Fruit fly (Drosophila melanogaster) whole organism, embryonic: Measurements from ENCODE around the gene CG11891.

ENCODE experiments used
- Abd-B ChIP-seq: fragments of 200-800 bp; sonication (Bioruptor generic); optimal IDR thresholded peaks from 2 replicates; lab custom pipeline; 2018; ENCODE audit warnings: missing biosample characterization, mild to moderate bottlenecking, missing genetic modification characterization, moderate library complexity
- Atf3 ChIP-seq: fragments of 200-800 bp; sonication (Bioruptor generic); optimal IDR thresholded peaks from 3 replicates; lab custom pipeline; 2016; ENCODE audit warnings: missing biosample characterization, missing genetic modification characterization
- BEAF-32 ChIP-seq: fragments of 200-800 bp; sonication (Bioruptor generic); optimal IDR thresholded peaks from 3 replicates; lab custom pipeline; 2017; ENCODE audit warnings: missing biosample characterization, missing genetic modification characterization, mild to moderate bottlenecking, moderate library complexity, missing genetic modification reagents
- Bgb ChIP-seq: fragments of 200-800 bp; sonication (Bioruptor generic); IDR thresholded peaks from 2 replicates; pipeline ENCODE4 v1.3.6; 2022; ENCODE audit warnings: missing biosample characterization, missing genetic modification characterization; ENCODE audit not compliant: partially characterized antibody
- Bteb2 ChIP-seq: fragments of 200-800 bp; sonication (Bioruptor generic); optimal IDR thresholded peaks from 2 replicates; lab custom pipeline; 2016; ENCODE audit warnings: missing biosample characterization, missing genetic modification characterization
- CG11247 ChIP-seq: fragments of 200-800 bp; sonication (Bioruptor generic); IDR thresholded peaks from 2 replicates; pipeline ENCODE4 v1.3.6; 2022; ENCODE audit warnings: missing biosample characterization, missing genetic modification characterization
- CG12219 ChIP-seq: fragments of 200-800 bp; sonication (Bioruptor generic); optimal IDR thresholded peaks from 3 replicates; lab custom pipeline; 2018; ENCODE audit warnings: missing biosample characterization, mild to moderate bottlenecking, missing genetic modification characterization
- CG14710 ChIP-seq: fragments of 200-800 bp; sonication (Bioruptor generic); optimal IDR thresholded peaks from 3 replicates; lab custom pipeline; 2019; ENCODE audit warnings: missing biosample characterization, mild to moderate bottlenecking, missing genetic modification characterization, moderate library complexity
- CG16815 ChIP-seq: fragments of 200-800 bp; sonication (Bioruptor generic); optimal IDR thresholded peaks from 3 replicates; lab custom pipeline; 2017; ENCODE audit warnings: missing biosample characterization, mild to moderate bottlenecking, missing genetic modification characterization
- CG17186 ChIP-seq: fragments of 200-800 bp; sonication (Bioruptor generic); optimal IDR thresholded peaks from 3 replicates; lab custom pipeline; 2017; ENCODE audit warnings: missing biosample characterization, missing genetic modification reagents, missing genetic modification characterization
- CG17359 ChIP-seq: fragments of 200-800 bp; sonication (Bioruptor generic); optimal IDR thresholded peaks from 3 replicates; lab custom pipeline; 2018; ENCODE audit warnings: missing biosample characterization, mild to moderate bottlenecking, missing genetic modification characterization, moderate library complexity
- CG2116 ChIP-seq: fragments of 200-800 bp; sonication (Bioruptor generic); optimal IDR thresholded peaks from 3 replicates; lab custom pipeline; 2018; ENCODE audit warnings: missing biosample characterization, mild to moderate bottlenecking, missing genetic modification characterization
- CG2120 ChIP-seq: fragments of 200-800 bp; sonication (Bioruptor generic); optimal IDR thresholded peaks from 3 replicates; lab custom pipeline; 2016; ENCODE audit warnings: missing biosample characterization, missing genetic modification characterization
- CG2889 ChIP-seq: fragments of 200-800 bp; sonication (Bioruptor generic); IDR thresholded peaks from 3 replicates; pipeline ENCODE4 v1.3.6; 2022; ENCODE audit warnings: missing biosample characterization, missing genetic modification characterization
- CG3838 ChIP-seq: fragments of 200-800 bp; sonication (Bioruptor generic); optimal IDR thresholded peaks from 3 replicates; lab custom pipeline; 2016; ENCODE audit warnings: missing biosample characterization, missing genetic modification characterization
- CG4282 ChIP-seq: fragments of 200-800 bp; sonication (Bioruptor generic); optimal IDR thresholded peaks from 2 replicates; lab custom pipeline; 2016; ENCODE audit warnings: missing biosample characterization, missing genetic modification characterization
- CG4424 ChIP-seq: fragments of 200-800 bp; sonication (Bioruptor generic); optimal IDR thresholded peaks from 3 replicates; lab custom pipeline; 2016; ENCODE audit warnings: missing biosample characterization, missing genetic modification characterization
- CG8359 ChIP-seq: fragments of 200-800 bp; sonication (Bioruptor generic); optimal IDR thresholded peaks from 2 replicates; lab custom pipeline; 2017; ENCODE audit warnings: missing biosample characterization, mild to moderate bottlenecking, missing genetic modification characterization, borderline replicate concordance
- CoRest ChIP-seq: fragments of 200-800 bp; sonication (Bioruptor generic); optimal IDR thresholded peaks from 3 replicates; lab custom pipeline; 2018; ENCODE audit warnings: missing biosample characterization, mild to moderate bottlenecking, missing genetic modification characterization, moderate library complexity
- D19B ChIP-seq: fragments of 200-800 bp; sonication (Bioruptor generic); optimal IDR thresholded peaks from 2 replicates; lab custom pipeline; 2017; ENCODE audit warnings: missing biosample characterization, mild to moderate bottlenecking, missing genetic modification characterization
- Dref ChIP-seq: fragments of 200-800 bp; sonication (Bioruptor generic); IDR thresholded peaks from 2 replicates; pipeline ENCODE4 v1.3.6; 2022; ENCODE audit warnings: missing biosample characterization, missing genetic modification characterization
- Ets97D ChIP-seq: fragments of 200-800 bp; sonication (Bioruptor generic); optimal IDR thresholded peaks from 3 replicates; lab custom pipeline; 2016; ENCODE audit warnings: missing biosample characterization, missing genetic modification characterization
- Fer1 ChIP-seq: fragments of 200-800 bp; sonication (Bioruptor generic); optimal IDR thresholded peaks from 2 replicates; lab custom pipeline; 2017; ENCODE audit warnings: missing biosample characterization, mild to moderate bottlenecking, missing genetic modification characterization
- Hand ChIP-seq: fragments of 200-800 bp; sonication (Bioruptor generic); optimal IDR thresholded peaks from 2 replicates; lab custom pipeline; 2017; ENCODE audit warnings: mild to moderate bottlenecking, missing biosample characterization, missing genetic modification reagents, missing genetic modification characterization
- MBD-R2 ChIP-seq: fragments of 200-800 bp; sonication (Bioruptor generic); IDR thresholded peaks from 2 replicates; pipeline ENCODE4 v1.3.6; 2022; ENCODE audit warnings: missing biosample characterization, missing genetic modification characterization
- MESR4 ChIP-seq: fragments of 200-800 bp; sonication (Bioruptor generic); optimal IDR thresholded peaks from 2 replicates; lab custom pipeline; 2018; ENCODE audit warnings: missing biosample characterization, mild to moderate bottlenecking, missing genetic modification characterization, moderate library complexity
- Mad ChIP-seq: fragments of 200-800 bp; sonication (Bioruptor generic); optimal IDR thresholded peaks from 2 replicates; lab custom pipeline; 2016; ENCODE audit warnings: missing biosample characterization, missing genetic modification characterization
- Med ChIP-seq: fragments of 200-800 bp; sonication (Bioruptor generic); peaks from one replicate; lab custom pipeline; 2016; ENCODE audit warnings: missing biosample characterization, missing genetic modification characterization, mild to moderate bottlenecking, inconsistent platforms, moderate library complexity
- Myb ChIP-seq: fragments of 200-800 bp; sonication (Bioruptor generic); optimal IDR thresholded peaks from 2 replicates; lab custom pipeline; 2016; ENCODE audit warnings: missing biosample characterization, missing genetic modification characterization
- Side ChIP-seq: fragments of 200-800 bp; sonication (Bioruptor generic); optimal IDR thresholded peaks from 2 replicates; lab custom pipeline; 2016; ENCODE audit warnings: missing biosample characterization, missing genetic modification characterization
- Taf1 ChIP-seq: fragments of 200-800 bp; sonication (Bioruptor generic); IDR thresholded peaks from 2 replicates; pipeline ENCODE4 v1.3.6; 2022; ENCODE audit warnings: missing biosample characterization, missing genetic modification characterization
- Xrp1 ChIP-seq: fragments of 200-800 bp; sonication (Bioruptor generic); IDR thresholded peaks from 2 replicates; pipeline ENCODE4 v1.3.6; 2022; ENCODE audit warnings: missing biosample characterization, missing genetic modification characterization
- ab ChIP-seq: fragments of 200-800 bp; sonication (Bioruptor generic); optimal IDR thresholded peaks from 2 replicates; lab custom pipeline; 2016; ENCODE audit warnings: missing biosample characterization, missing genetic modification characterization
- amos ChIP-seq: fragments of 200-800 bp; sonication (Bioruptor generic); IDR thresholded peaks from 2 replicates; pipeline ENCODE4 v1.3.6; 2022; ENCODE audit warnings: missing biosample characterization, missing genetic modification characterization; ENCODE audit not compliant: partially characterized antibody
- ara ChIP-seq: fragments of 200-800 bp; sonication (Bioruptor generic); IDR thresholded peaks from 2 replicates; pipeline ENCODE4 v1.3.6; 2022; ENCODE audit warnings: missing biosample characterization, missing genetic modification characterization
- ase ChIP-seq: fragments of 200-800 bp; sonication (Bioruptor generic); IDR thresholded peaks from 3 replicates; pipeline ENCODE4 v1.3.6; 2022; ENCODE audit warnings: missing biosample characterization, missing genetic modification characterization
- bbx ChIP-seq: fragments of 200-800 bp; sonication (Bioruptor generic); IDR thresholded peaks from 2 replicates; pipeline ENCODE4 v1.3.6; 2022; ENCODE audit warnings: missing biosample characterization, missing genetic modification characterization; ENCODE audit not compliant: partially characterized antibody
- cad ChIP-seq: fragments of >200 bp; optimal IDR thresholded peaks from 2 replicates; lab custom pipeline; 2017; ENCODE audit warnings: missing biosample characterization, missing genetic modification characterization
- ci ChIP-seq: fragments of 200-800 bp; sonication (Bioruptor generic); IDR thresholded peaks from 3 replicates; pipeline ENCODE4 v1.3.6; 2022; ENCODE audit warnings: missing biosample characterization, missing genetic modification characterization
- croc ChIP-seq: fragments of 200-800 bp; sonication (Bioruptor generic); conservative IDR thresholded peaks from 3 replicates; pipeline ENCODE4 v1.3.6; 2022; ENCODE audit warnings: missing biosample characterization, missing genetic modification characterization
- gfzf ChIP-seq: fragments of 200-800 bp; sonication (Bioruptor generic); optimal IDR thresholded peaks from 2 replicates; lab custom pipeline; 2016; ENCODE audit warnings: missing biosample characterization, mild to moderate bottlenecking, missing genetic modification characterization, moderate library complexity
- grau ChIP-seq: fragments of 200-800 bp; optimal IDR thresholded peaks from 3 replicates; lab custom pipeline; 2019; ENCODE audit warnings: missing biosample characterization, mild to moderate bottlenecking, missing genetic modification characterization, moderate library complexity
- her ChIP-seq: fragments of 200-800 bp; sonication (Bioruptor generic); optimal IDR thresholded peaks from 2 replicates; lab custom pipeline; 2016; ENCODE audit warnings: missing biosample characterization, missing genetic modification characterization
- hth ChIP-seq: fragments of >200 bp; optimal IDR thresholded peaks from 2 replicates; lab custom pipeline; 2017; ENCODE audit warnings: inconsistent platforms
- pb ChIP-seq: fragments of 200-800 bp; sonication (Bioruptor generic); optimal IDR thresholded peaks from 3 replicates; lab custom pipeline; 2016; ENCODE audit warnings: missing biosample characterization, missing genetic modification characterization
- pros ChIP-seq: fragments of 200-800 bp; sonication (Bioruptor generic); optimal IDR thresholded peaks from 3 replicates; lab custom pipeline; 2019; ENCODE audit warnings: missing biosample characterization, mild to moderate bottlenecking, missing genetic modification characterization, moderate library complexity
- psq ChIP-seq: fragments of 200-800 bp; sonication (Bioruptor generic); optimal IDR thresholded peaks from 2 replicates; lab custom pipeline; 2017; ENCODE audit warnings: missing biosample characterization, missing genetic modification characterization
- row ChIP-seq: fragments of 200-800 bp; sonication (Bioruptor generic); IDR thresholded peaks from 3 replicates; pipeline ENCODE4 v1.3.6; 2022; ENCODE audit warnings: missing biosample characterization, missing genetic modification characterization
- schlank ChIP-seq: fragments of 200-800 bp; sonication (Bioruptor generic); optimal IDR thresholded peaks from 2 replicates; lab custom pipeline; 2018; ENCODE audit warnings: missing biosample characterization, mild to moderate bottlenecking, missing genetic modification characterization
- so ChIP-seq: fragments of 200-800 bp; sonication (Bioruptor generic); IDR thresholded peaks from 3 replicates; pipeline ENCODE4 v1.3.6; 2022; ENCODE audit warnings: missing biosample characterization, missing genetic modification characterization
- stwl ChIP-seq: fragments of 200-800 bp; sonication (Bioruptor generic); optimal IDR thresholded peaks from 3 replicates; lab custom pipeline; 2018; ENCODE audit warnings: missing biosample characterization, mild to moderate bottlenecking, missing genetic modification characterization, moderate library complexity
- tin ChIP-seq: fragments of 200-800 bp; sonication (Bioruptor generic); optimal IDR thresholded peaks from 3 replicates; lab custom pipeline; 2016; ENCODE audit warnings: missing biosample characterization, missing genetic modification characterization

CG11891 gene

dm6 chr3R:25235362-25235761 lies 34.6 kb upstream of the CG11891 start, which contains the start of gene Sil1 (continued):
- TF ChIP-seq Mad (GFP tag; lab: Kevin White, UChicago), result no peak
- no peak for TF ChIP-seq grau
- TF ChIP-seq amos (GFP tag; lab: Robert Waterston, UW), result peak; percentile 33; the same call in 1 of the 2 replicates
- no peak for TF ChIP-seq hth (lab: Kevin White, UChicago)
- peak; percentile 93 for TF ChIP-seq Myb (GFP tag; lab: Kevin White, UChicago)
- TF ChIP-seq gfzf (GFP tag; lab: Kevin White, UChicago), result peak; percentile 76
- no peak for TF ChIP-seq CG4282 (GFP tag; lab: Kevin White, UChicago)
- peak; percentile 27; the same call in 1 of the 2 replicates for TF ChIP-seq bbx (GFP tag; lab: Robert Waterston, UW)
- no peak for TF ChIP-seq Side
- TF ChIP-seq CG17186, result no peak
- no peak for TF ChIP-seq her (GFP tag; lab: Kevin White, UChicago)
- no peak for TF ChIP-seq Abd-B (GFP tag; lab: Kevin White, UChicago)
- TF ChIP-seq Bgb (GFP tag; lab: Robert Waterston, UW), result no peak
- TF ChIP-seq Fer1 (GFP tag; lab: Kevin White, UChicago), result no peak
- no peak for TF ChIP-seq Atf3
- TF ChIP-seq CG12219 (GFP tag; lab: Kevin White, UChicago), result no peak
- no peak for TF ChIP-seq CG2120 (GFP tag; lab: Kevin White, UChicago)
- peak; percentile 22 for TF ChIP-seq CG14710 (tag; lab: Kevin White, UChicago)
- TF ChIP-seq Hand, result no peak
- peak; percentile 18 for TF ChIP-seq Ets97D
- TF ChIP-seq tin, result no peak
- TF ChIP-seq Dref, result peak; percentile 22; the same call in 1 of the 2 replicates
- peak; percentile 32; the same call in 1 of the 2 replicates for TF ChIP-seq MBD-R2 (GFP tag; lab: Robert Waterston, UW)
- no peak for TF ChIP-seq pb
- no peak for TF ChIP-seq CG8359 (GFP tag; lab: Kevin White, UChicago)
- no peak for TF ChIP-seq schlank (tag; lab: Kevin White, UChicago)
- no peak for TF ChIP-seq ab (GFP tag; lab: Kevin White, UChicago)
- TF ChIP-seq cad (GFP tag; lab: Kevin White, UChicago), result no peak
- TF ChIP-seq CG16815 (GFP tag; lab: Kevin White, UChicago), result no peak
- TF ChIP-seq CoRest, result no peak
- no peak for TF ChIP-seq ara (GFP tag; lab: Robert Waterston, UW)
- no peak for TF ChIP-seq ase (GFP tag; lab: Robert Waterston, UW)
- no peak for TF ChIP-seq psq (GFP tag; lab: Kevin White, UChicago)
- peak; percentile 50 for TF ChIP-seq MESR4
- no peak for TF ChIP-seq CG3838 (GFP tag; lab: Kevin White, UChicago)
- no peak for TF ChIP-seq CG11247 (GFP tag; lab: Robert Waterston, UW)
- TF ChIP-seq pros, result no peak
- TF ChIP-seq croc (GFP tag; lab: Robert Waterston, UW), result no peak
- no peak for TF ChIP-seq CG17359
- TF ChIP-seq D19B (GFP tag; lab: Kevin White, UChicago), result no peak
- TF ChIP-seq Bteb2, result no peak
- 0 out of 3 replicates have a peak, but pooled peaks have one; percentile 5 for TF ChIP-seq row (GFP tag; lab: Robert Waterston, UW)
- no peak for TF ChIP-seq Taf1 (GFP tag; lab: Robert Waterston, UW)
- TF ChIP-seq Xrp1 (GFP tag; lab: Robert Waterston, UW), result no peak
- TF ChIP-seq BEAF-32 (GFP tag; lab: Kevin White, UChicago), result peak; percentile 40
- TF ChIP-seq Med (GFP tag; lab: Kevin White, UChicago), result peak; percentile 27
- no peak for TF ChIP-seq CG4424 (GFP tag; lab: Kevin White, UChicago)
- peak; percentile 49 for TF ChIP-seq stwl
- TF ChIP-seq ci (GFP tag; lab: Robert Waterston, UW), result no peak
- no peak for TF ChIP-seq so (GFP tag; lab: Robert Waterston, UW)
- TF ChIP-seq CG2116 (GFP tag; lab: Kevin White, UChicago), result peak; percentile 26
- no peak for TF ChIP-seq CG2889 (GFP tag; lab: Robert Waterston, UW)
